Fruit fly (Drosophila melanogaster) S2 (cell line): ENCODE results near the gene JIL-1.

Experiments
- CG8478 ChIP-seq: fragments of >200 bp; optimal IDR thresholded peaks from 2 replicates; lab custom pipeline; 2018
- CTCF ChIP-seq, 2 experiments: fragments of >200 bp; optimal IDR thresholded peaks; 2 replicates each; lab custom pipeline; 2018

JIL-1 gene

dm6 chr3L:11094279-11094678, 1.3 kb upstream of the JIL-1 start:
- TF ChIP-seq CTCF (optimal IDR thresholded peaks at IDR 0.05; lab: Kevin White, UChicago), result no peak
- TF ChIP-seq CG8478, result no peak

- no peak for TF ChIP-seq CG8478
- TF ChIP-seq CTCF (optimal IDR thresholded peaks at IDR 0.05; lab: Kevin White, UChicago), result no peak
Observed at dm6 chr3L:11092610-11092961, 407 bp downstream of the JIL-1 start.

dm6 chr3L:11091943-11092609, 917 bp downstream of the JIL-1 start:
- TF ChIP-seq CG8478 (no peak), CTCF (optimal IDR thresholded peaks at IDR 0.05; lab: Kevin White, UChicago) (no peak)

dm6 chr3L:11089805-11090440, 3.1 kb downstream of the JIL-1 start:
- TF ChIP-seq CTCF (optimal IDR thresholded peaks at IDR 0.05; lab: Kevin White, UChicago) (no peak), CG8478 (no peak)

dm6 chr3L:11085810-11086209, 7.2 kb downstream of the JIL-1 start:
- TF ChIP-seq CG8478 (no peak), CTCF (optimal IDR thresholded peaks at IDR 0.05; lab: Kevin White, UChicago) (no peak)

dm6 chr3L:11084557-11085231, 8.3 kb downstream of the JIL-1 start:
- TF ChIP-seq CTCF (optimal IDR thresholded peaks at IDR 0.05; lab: Kevin White, UChicago) (no peak), CG8478 (no peak)

dm6 chr3L:11083605-11084004, 9.4 kb downstream of the JIL-1 start:
- TF ChIP-seq CTCF (optimal IDR thresholded peaks at IDR 0.05; lab: Kevin White, UChicago) (no peak), CG8478 (no peak)

- TF ChIP-seq CG8478 (no peak), CTCF (optimal IDR thresholded peaks at IDR 0.05; lab: Kevin White, UChicago) (no peak)
Observed at dm6 chr3L:11074043-11074853, 18.7 kb downstream of the JIL-1 start, which contains the start of the genes Pfdn2 and Noc1. Pfdn2 (minus strand) TSS chr3L:11074388. Noc1 (plus strand) TSS chr3L:11074769.

dm6 chr3L:11071057-11071456, 21.9 kb downstream of the JIL-1 start:
- TF ChIP-seq CTCF (optimal IDR thresholded peaks at IDR 0.05; lab: Kevin White, UChicago), result no peak
- no peak for TF ChIP-seq CG8478

dm6 chr3L:11070372-11070854, 22.6 kb downstream of the JIL-1 start, which contains the start of gene Mocs1:
Mocs1 (plus strand) TSS chr3L:11070526.
- TF ChIP-seq CTCF (optimal IDR thresholded peaks at IDR 0.05; lab: Kevin White, UChicago), result no peak
- TF ChIP-seq CG8478, result no peak

- TF ChIP-seq CTCF (optimal IDR thresholded peaks at IDR 0.05; lab: Kevin White, UChicago) (no peak), CG8478 (no peak)
Observed at dm6 chr3L:11069764-11070163, 23.2 kb downstream of the JIL-1 start, which contains the start of gene CG6310. CG6310 (minus strand) TSS chr3L:11069864.

dm6 chr3L:11065850-11066249, 27.1 kb downstream of the JIL-1 start:
- TF ChIP-seq CG8478 (no peak), CTCF (optimal IDR thresholded peaks at IDR 0.05; lab: Kevin White, UChicago) (no peak)

- TF ChIP-seq CG8478 (no peak), CTCF (optimal IDR thresholded peaks at IDR 0.05; lab: Kevin White, UChicago) (no peak)
Observed at dm6 chr3L:11064689-11065088, 28.3 kb downstream of the JIL-1 start, which contains the start of the genes CG32075, CG45101 and SuUR. CG32075 (minus strand) TSS chr3L:11064941. CG45101 (plus strand) TSS chr3L:11064991. SuUR (plus strand) TSS chr3L:11064991.

dm6 chr3L:11062441-11062840, 30.6 kb downstream of the JIL-1 start, which contains the start of gene CG32069:
CG32069 (minus strand) TSS chr3L:11062614.
- TF ChIP-seq CTCF (optimal IDR thresholded peaks at IDR 0.05; lab: Kevin White, UChicago) (no peak), CG8478 (no peak)

dm6 chr3L:11061200-11061599, 31.8 kb downstream of the JIL-1 start, which contains the start of the genes CG6321 and Blos2:
CG6321 (minus strand) TSS chr3L:11061224.
Blos2 (plus strand) TSS chr3L:11061571.
- TF ChIP-seq CTCF (optimal IDR thresholded peaks at IDR 0.05; lab: Kevin White, UChicago), result no peak
- TF ChIP-seq CG8478, result no peak
